Fruit fly (Drosophila melanogaster) whole organism, embryonic: ENCODE data around the gene CG42579.

ENCODE experiments used
- CG10431 ChIP-seq: fragments of 200-800 bp; sonication (Bioruptor generic); optimal IDR thresholded peaks from 3 replicates; lab custom pipeline; 2018; ENCODE audit warnings: missing biosample characterization, mild to moderate bottlenecking, missing genetic modification characterization
- CG11456 ChIP-seq: fragments of 200-800 bp; sonication (Bioruptor generic); IDR thresholded peaks from 3 replicates; pipeline ENCODE4 v1.3.6; 2022; ENCODE audit warnings: missing biosample characterization, missing genetic modification characterization
- CG12104 ChIP-seq: fragments of 200-800 bp; sonication (Bioruptor generic); optimal IDR thresholded peaks from 3 replicates; lab custom pipeline; 2016; ENCODE audit warnings: missing biosample characterization, missing genetic modification characterization
- CG12659 ChIP-seq: fragments of 200-800 bp; sonication (Bioruptor generic); optimal IDR thresholded peaks from 3 replicates; lab custom pipeline; 2017; ENCODE audit warnings: mild to moderate bottlenecking, missing biosample characterization, missing genetic modification reagents, missing genetic modification characterization
- CG15269 ChIP-seq: fragments of 200-800 bp; sonication (Bioruptor generic); optimal IDR thresholded peaks from 2 replicates; lab custom pipeline; 2018; ENCODE audit warnings: missing biosample characterization, mild to moderate bottlenecking, missing genetic modification characterization, moderate library complexity
- CG17568 ChIP-seq: fragments of 200-800 bp; sonication (Bioruptor generic); optimal IDR thresholded peaks from 2 replicates; lab custom pipeline; 2018; ENCODE audit warnings: missing biosample characterization, mild to moderate bottlenecking, missing genetic modification characterization, moderate library complexity
- CG17612 ChIP-seq: fragments of 200-800 bp; sonication (Bioruptor generic); IDR thresholded peaks from 2 replicates; pipeline ENCODE4 v1.3.6; 2022; ENCODE audit warnings: missing biosample characterization, missing genetic modification characterization
- CG17802 ChIP-seq: fragments of 200-800 bp; sonication (Bioruptor generic); optimal IDR thresholded peaks from 2 replicates; lab custom pipeline; 2018; ENCODE audit warnings: missing biosample characterization, mild to moderate bottlenecking, missing genetic modification characterization, moderate library complexity
- CG17912 ChIP-seq: fragments of 200-800 bp; sonication (Bioruptor generic); optimal IDR thresholded peaks from 2 replicates; lab custom pipeline; 2018; ENCODE audit warnings: missing biosample characterization, mild to moderate bottlenecking, missing genetic modification characterization
- CG3163 ChIP-seq: fragments of 200-800 bp; sonication (Bioruptor generic); optimal IDR thresholded peaks from 3 replicates; lab custom pipeline; 2016; ENCODE audit warnings: missing biosample characterization, missing genetic modification characterization
- CG3847 ChIP-seq: fragments of 200-800 bp; sonication (Bioruptor generic); IDR thresholded peaks from 2 replicates; pipeline ENCODE4 v1.3.6; 2022; ENCODE audit warnings: missing biosample characterization, missing genetic modification characterization
- CG5245 ChIP-seq: fragments of 200-800 bp; sonication (Bioruptor generic); optimal IDR thresholded peaks from 3 replicates; lab custom pipeline; 2016; ENCODE audit warnings: missing biosample characterization, missing genetic modification characterization
- CG6813 ChIP-seq: fragments of 200-800 bp; sonication (Bioruptor generic); optimal IDR thresholded peaks from 2 replicates; lab custom pipeline; 2017; ENCODE audit warnings: missing biosample characterization, missing genetic modification characterization, mild to moderate bottlenecking, moderate library complexity, missing genetic modification reagents
- CG7357 ChIP-seq: fragments of 200-800 bp; sonication (Bioruptor generic); IDR thresholded peaks from 3 replicates; pipeline ENCODE4 v1.3.6; 2022; ENCODE audit warnings: missing biosample characterization, missing genetic modification characterization
- CG8290 ChIP-seq, 3 experiments: fragments of 200-800 bp; sonication (Bioruptor generic); optimal IDR thresholded peaks; 2 replicates each; lab custom pipeline; 2016 to 2019; ENCODE audit warnings: missing biosample characterization in 3 of 3, missing genetic modification characterization in 3 of 3, mild to moderate bottlenecking in 2 of 3, moderate library complexity in 1 of 3
- CG8478 ChIP-seq: fragments of >200 bp; optimal IDR thresholded peaks from 2 replicates; lab custom pipeline; 2018
- CkIIα-i1 ChIP-seq: fragments of 200-800 bp; sonication (Bioruptor generic); IDR thresholded peaks from 2 replicates; pipeline ENCODE4 v1.3.6; 2022; ENCODE audit warnings: missing biosample characterization, missing genetic modification characterization
- D ChIP-seq, 2 experiments: fragments of 200-800 bp in 1 of 2; fragments of >200 bp in 1 of 2; sonication (Bioruptor generic) in 1 of 2; optimal IDR thresholded peaks; 2 replicates in 1 of 2; 3 replicates in 1 of 2; lab custom pipeline; 2017; ENCODE audit warnings: mild to moderate bottlenecking in 1 of 2, missing biosample characterization in 1 of 2, missing genetic modification characterization in 1 of 2, missing genetic modification reagents in 1 of 2
- D19B ChIP-seq: fragments of 200-800 bp; sonication (Bioruptor generic); optimal IDR thresholded peaks from 2 replicates; lab custom pipeline; 2017; ENCODE audit warnings: missing biosample characterization, mild to moderate bottlenecking, missing genetic modification characterization
- Doc2 ChIP-seq: fragments of 200-800 bp; sonication (Bioruptor generic); IDR thresholded peaks from 2 replicates; pipeline ENCODE4 v1.3.6; 2022; ENCODE audit warnings: missing biosample characterization, missing genetic modification characterization
- HHEX ChIP-seq: fragments of 200-800 bp; sonication (Bioruptor generic); optimal IDR thresholded peaks from 3 replicates; lab custom pipeline; 2017; ENCODE audit warnings: missing biosample characterization, mild to moderate bottlenecking, missing genetic modification characterization, missing genetic modification reagents
- HLH54F ChIP-seq: fragments of 200-800 bp; sonication (Bioruptor generic); optimal IDR thresholded peaks from 3 replicates; lab custom pipeline; 2016; ENCODE audit warnings: missing biosample characterization, missing genetic modification characterization
- Hmx ChIP-seq: fragments of 200-800 bp; sonication (Bioruptor generic); optimal IDR thresholded peaks from 2 replicates; lab custom pipeline; 2016; ENCODE audit warnings: missing biosample characterization, missing genetic modification characterization
- Hr78 ChIP-seq, 2 experiments: fragments of 200-800 bp in 1 of 2; fragments of >200 bp in 1 of 2; sonication (Bioruptor generic) in 1 of 2; optimal IDR thresholded peaks; 2 replicates each; lab custom pipeline; 2017 to 2019; ENCODE audit warnings: missing biosample characterization in 2 of 2, missing genetic modification characterization in 2 of 2, mild to moderate bottlenecking in 1 of 2, moderate library complexity in 1 of 2
- MESR4 ChIP-seq: fragments of 200-800 bp; sonication (Bioruptor generic); optimal IDR thresholded peaks from 2 replicates; lab custom pipeline; 2018; ENCODE audit warnings: missing biosample characterization, mild to moderate bottlenecking, missing genetic modification characterization, moderate library complexity
- MTF-1 ChIP-seq: fragments of 200-800 bp; sonication (Bioruptor generic); optimal IDR thresholded peaks from 2 replicates; lab custom pipeline; 2018; ENCODE audit warnings: missing biosample characterization, mild to moderate bottlenecking, missing genetic modification characterization, borderline replicate concordance
- NK7.1 ChIP-seq: fragments of 200-800 bp; sonication (Bioruptor generic); optimal IDR thresholded peaks from 3 replicates; lab custom pipeline; 2016; ENCODE audit warnings: missing biosample characterization, missing genetic modification characterization
- Spps ChIP-seq: fragments of 200-800 bp; sonication (Bioruptor generic); optimal IDR thresholded peaks from 2 replicates; lab custom pipeline; 2018; ENCODE audit warnings: missing biosample characterization, mild to moderate bottlenecking, missing genetic modification characterization
- Xbp1 ChIP-seq: fragments of 200-800 bp; sonication (Bioruptor generic); optimal IDR thresholded peaks from 3 replicates; lab custom pipeline; 2016; ENCODE audit warnings: missing biosample characterization, mild to moderate bottlenecking, missing genetic modification characterization
- bsh ChIP-seq, 2 experiments: fragments of 200-800 bp; sonication (Bioruptor generic); optimal IDR thresholded peaks; 2 replicates each; lab custom pipeline; 2017 to 2018; ENCODE audit warnings: mild to moderate bottlenecking in 2 of 2, missing biosample characterization in 2 of 2, missing genetic modification characterization in 2 of 2, moderate library complexity in 1 of 2
- cg ChIP-seq: fragments of 200-800 bp; sonication (Bioruptor generic); optimal IDR thresholded peaks from 3 replicates; lab custom pipeline; 2019; ENCODE audit warnings: missing biosample characterization, mild to moderate bottlenecking, missing genetic modification characterization, moderate library complexity
- crol ChIP-seq: fragments of 200-800 bp; sonication (Bioruptor generic); IDR thresholded peaks from 2 replicates; pipeline ENCODE4 v1.3.6; 2022; ENCODE audit warnings: missing biosample characterization, missing genetic modification characterization
- dimm ChIP-seq: fragments of 200-800 bp; sonication (Bioruptor generic); IDR thresholded peaks from 2 replicates; pipeline ENCODE4 v1.3.6; 2022; ENCODE audit warnings: missing biosample characterization, missing genetic modification characterization
- disco-r ChIP-seq: fragments of 200-800 bp; sonication (Bioruptor generic); optimal IDR thresholded peaks from 2 replicates; lab custom pipeline; 2016; ENCODE audit warnings: missing biosample characterization, missing genetic modification characterization
- gce ChIP-seq: fragments of 200-800 bp; sonication (Bioruptor generic); IDR thresholded peaks from 3 replicates; pipeline ENCODE4 v1.3.6; 2022; ENCODE audit warnings: missing biosample characterization, missing genetic modification characterization
- gfzf ChIP-seq: fragments of 200-800 bp; sonication (Bioruptor generic); optimal IDR thresholded peaks from 2 replicates; lab custom pipeline; 2016; ENCODE audit warnings: missing biosample characterization, mild to moderate bottlenecking, missing genetic modification characterization, moderate library complexity
- luna ChIP-seq: fragments of 200-800 bp; sonication (Bioruptor generic); optimal IDR thresholded peaks from 2 replicates; lab custom pipeline; 2016; ENCODE audit warnings: missing biosample characterization, missing genetic modification characterization
- nau ChIP-seq: fragments of 200-800 bp; sonication (Bioruptor generic); optimal IDR thresholded peaks from 3 replicates; lab custom pipeline; 2017; ENCODE audit warnings: missing biosample characterization, mild to moderate bottlenecking, missing genetic modification characterization, missing genetic modification reagents
- pan ChIP-seq, 4 experiments: fragments of >200 bp in 3 of 4; fragments of 200-800 bp in 1 of 4; sonication (Bioruptor generic) in 1 of 4; optimal IDR thresholded peaks in 3 of 4; IDR thresholded peaks in 1 of 4; 2 replicates each; pipeline versions ENCODE4 v1.3.6 to Lab custom; 2017 to 2022; ENCODE audit warnings: missing biosample characterization in 2 of 4, missing genetic modification characterization in 2 of 4, mixed read lengths in 1 of 4
- pfk ChIP-seq: fragments of 200-800 bp; sonication (Bioruptor generic); optimal IDR thresholded peaks from 2 replicates; lab custom pipeline; 2018; ENCODE audit warnings: missing biosample characterization, mild to moderate bottlenecking, missing genetic modification characterization, moderate library complexity
- pho ChIP-seq: fragments of 200-800 bp; sonication (Bioruptor generic); optimal IDR thresholded peaks from 2 replicates; lab custom pipeline; 2016; ENCODE audit warnings: missing biosample characterization, missing genetic modification characterization
- sens-2 ChIP-seq: fragments of 200-800 bp; sonication (Bioruptor generic); IDR thresholded peaks from 2 replicates; pipeline ENCODE4 v1.3.6; 2022; ENCODE audit warnings: missing biosample characterization, missing genetic modification characterization
- seq ChIP-seq: fragments of 200-800 bp; sonication (Bioruptor generic); IDR thresholded peaks from 2 replicates; pipeline ENCODE4 v1.3.6; 2022; ENCODE audit warnings: missing biosample characterization, missing genetic modification characterization
- stwl ChIP-seq: fragments of 200-800 bp; sonication (Bioruptor generic); optimal IDR thresholded peaks from 3 replicates; lab custom pipeline; 2018; ENCODE audit warnings: missing biosample characterization, mild to moderate bottlenecking, missing genetic modification characterization, moderate library complexity
- tgo ChIP-seq: fragments of 200-800 bp; sonication (Bioruptor generic); IDR thresholded peaks from 3 replicates; pipeline ENCODE4 v1.3.6; 2022; ENCODE audit warnings: missing biosample characterization, missing genetic modification characterization
- ttk ChIP-seq: fragments of 200-800 bp; sonication (Bioruptor generic); IDR thresholded peaks from 2 replicates; pipeline ENCODE4 v2.1.2; 2022; ENCODE audit warnings: missing biosample characterization, missing genetic modification characterization
- z ChIP-seq: fragments of 200-800 bp; sonication (Bioruptor generic); IDR thresholded peaks from 3 replicates; pipeline ENCODE4 v1.3.6; 2022; ENCODE audit warnings: missing biosample characterization, missing genetic modification characterization

The CG42579 gene

DNA sequence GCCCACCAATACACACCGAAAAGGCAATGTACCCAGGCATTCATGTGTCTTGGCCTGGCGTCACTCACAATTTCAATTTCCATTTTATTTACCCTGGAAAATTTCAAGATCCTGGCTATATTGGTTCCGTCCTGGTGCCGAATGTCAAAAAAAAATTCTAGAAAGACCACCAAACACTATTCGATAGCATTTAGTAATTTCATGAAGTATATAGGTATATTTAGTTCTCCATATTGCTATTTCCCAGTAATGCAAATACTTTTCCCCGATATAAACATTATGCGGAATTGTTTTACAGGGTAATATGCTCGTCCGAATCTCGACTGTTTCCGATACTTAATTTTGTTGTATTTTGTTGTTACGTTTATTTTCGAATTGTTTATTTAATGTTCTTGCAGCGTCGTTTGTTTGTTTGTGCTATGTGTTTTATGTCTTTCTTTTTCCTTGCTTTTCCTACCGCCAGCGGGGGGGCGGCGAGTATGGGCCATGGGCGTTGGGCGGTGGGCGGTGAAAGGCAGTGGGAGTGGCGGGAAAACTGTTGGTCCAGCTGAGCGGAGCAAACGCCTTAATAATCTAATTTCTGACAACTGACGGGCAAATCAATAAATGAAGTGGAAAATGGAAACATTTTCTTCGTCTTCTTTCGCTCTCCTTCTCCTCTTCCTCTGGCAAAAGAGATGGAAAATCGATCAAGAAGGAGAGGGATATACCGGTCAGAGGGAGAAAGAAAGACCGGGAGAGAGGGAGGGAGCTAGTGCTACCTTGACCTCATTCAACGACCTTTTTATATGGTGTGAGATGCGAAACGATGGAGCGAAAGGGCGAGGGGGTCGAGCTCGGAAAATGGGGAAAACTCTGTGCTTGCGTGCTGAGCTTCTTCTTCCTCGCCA lies 31.4 kb upstream of the CG42579 start (continued):
- 0 out of 3 replicates have a peak, but pooled peaks have one; percentile 50 for TF ChIP-seq gce
- no peak for TF ChIP-seq sens-2 (GFP tag; lab: Robert Waterston, UW)
- no peak for TF ChIP-seq Hr78 (GFP tag; optimal IDR thresholded peaks at IDR 0.05; lab: Kevin White, UChicago)
- TF ChIP-seq gfzf (GFP tag; lab: Kevin White, UChicago), result no peak
- TF ChIP-seq CG8290 (GFP tag; optimal IDR thresholded peaks at IDR 0.05; lab: Kevin White, UChicago), result no peak
- peak in 1 of 2 experiments; percentile 34 for TF ChIP-seq CG8290 (tag; optimal IDR thresholded peaks at IDR 0.05; lab: Kevin White, UChicago)
- TF ChIP-seq stwl (tag; lab: Kevin White, UChicago), result no peak
- peak; percentile 14 for TF ChIP-seq CG17568 (GFP tag; lab: Kevin White, UChicago)
- TF ChIP-seq Hmx, result no peak
- TF ChIP-seq dimm (GFP tag; lab: Robert Waterston, UW), result no peak
- no peak for TF ChIP-seq z (GFP tag; lab: Robert Waterston, UW)
- 0 out of 3 replicates have a peak, but pooled peaks have one; percentile 11 for TF ChIP-seq CG7357 (GFP tag; lab: Robert Waterston, UW)
- TF ChIP-seq tgo (GFP tag; lab: Robert Waterston, UW), result peak; percentile 59; the same call in 2 of the 3 replicates
- TF ChIP-seq cg (GFP tag; lab: Kevin White, UChicago), result no peak
- TF ChIP-seq pho, result peak; percentile 44
- peak; percentile 6 for TF ChIP-seq Spps
- no peak for TF ChIP-seq CG10431 (GFP tag; lab: Kevin White, UChicago)
- TF ChIP-seq CG3847 (GFP tag; lab: Robert Waterston, UW), result no peak
- peak; percentile 46 for TF ChIP-seq nau
- no peak for TF ChIP-seq CkIIα-i1 (GFP tag; lab: Robert Waterston, UW)
- TF ChIP-seq HHEX, result peak; percentile 40
- peak in 1 of 2 experiments; percentile 60 for TF ChIP-seq pan (optimal IDR thresholded peaks at IDR 0.05; lab: Kevin White, UChicago)
- TF ChIP-seq pan (GFP tag; optimal IDR thresholded peaks at IDR 0.05 in 1 of 2, IDR thresholded peaks at IDR 0.05 in 1 of 2), result peak; percentile 32 to 49
- TF ChIP-seq Doc2, result no peak
- TF ChIP-seq CG17612 (GFP tag; lab: Robert Waterston, UW), result no peak
- TF ChIP-seq CG5245 (GFP tag; lab: Kevin White, UChicago), result peak; percentile 39
- TF ChIP-seq CG12659 (GFP tag; lab: Kevin White, UChicago), result peak; percentile 43
- peak; percentile 97 for TF ChIP-seq D19B (GFP tag; lab: Kevin White, UChicago)
- peak; percentile 57 for TF ChIP-seq CG15269 (tag; lab: Kevin White, UChicago)
- peak; percentile 19 for TF ChIP-seq NK7.1 (GFP tag; lab: Kevin White, UChicago)
- no peak for TF ChIP-seq MESR4
- TF ChIP-seq CG8478 (lab: Kevin White, UChicago), result no peak
- TF ChIP-seq CG3163 (GFP tag; lab: Kevin White, UChicago), result peak; percentile 21
- TF ChIP-seq CG12104 (GFP tag; lab: Kevin White, UChicago), result peak; percentile 30
- TF ChIP-seq CG17802, result no peak
- TF ChIP-seq HLH54F (GFP tag; lab: Kevin White, UChicago), result peak; percentile 65
- TF ChIP-seq pfk (GFP tag; lab: Kevin White, UChicago), result no peak
- no peak for TF ChIP-seq CG11456 (GFP tag; lab: Robert Waterston, UW)
- no peak for TF ChIP-seq disco-r
- TF ChIP-seq seq (GFP tag; lab: Robert Waterston, UW), result no peak
- peak; percentile 72 for TF ChIP-seq Xbp1 (GFP tag; lab: Kevin White, UChicago)
- TF ChIP-seq MTF-1 (GFP tag; lab: Kevin White, UChicago), result no peak
- peak in 1 of 2 experiments; percentile 70 for TF ChIP-seq bsh (GFP tag; optimal IDR thresholded peaks at IDR 0.05; lab: Kevin White, UChicago)
- TF ChIP-seq ttk (GFP tag; lab: Robert Waterston, UW), result no peak
- no peak for TF ChIP-seq D (optimal IDR thresholded peaks at IDR 0.05; lab: Kevin White, UChicago)
- peak; percentile 61 for TF ChIP-seq D (GFP tag; optimal IDR thresholded peaks at IDR 0.05; lab: Kevin White, UChicago)
- TF ChIP-seq CG17912, result no peak
- TF ChIP-seq luna (GFP tag; lab: Kevin White, UChicago), result no peak
- peak; percentile 11 for TF ChIP-seq CG6813
- TF ChIP-seq crol (GFP tag; lab: Robert Waterston, UW), result peak; percentile 62
